Worm (Caenorhabditis elegans): ENCODE data around the gene ZK512.10.

ce11 chrIII:9118314-9118850, 12.3 kb upstream of the ZK512.10 start, which contains the start of gene grl-11:
- TF ChIP-seq nhr-77 (tag; optimal IDR thresholded peaks at IDR 0.05) (no peak), mdl-1 (tag; optimal IDR thresholded peaks at IDR 0.05) (no peak), nhr-25 (tag; optimal IDR thresholded peaks at IDR 0.05) (no peak), fos-1 (tag; optimal IDR thresholded peaks at IDR 0.05) (no peak), nfya-1 (tag; optimal IDR thresholded peaks at IDR 0.05; ENCODE audit: insufficient read depth) (no peak), fkh-10 (GFP tag; optimal IDR thresholded peaks at IDR 0.05) (no peak), nhr-11 (tag; optimal IDR thresholded peaks at IDR 0.05) (no peak), ZK546.5 (tag; optimal IDR thresholded peaks at IDR 0.05) (no peak)
